ENCODE assay signal across 4 fruit fly cellular contexts in the genomic region with DNA sequence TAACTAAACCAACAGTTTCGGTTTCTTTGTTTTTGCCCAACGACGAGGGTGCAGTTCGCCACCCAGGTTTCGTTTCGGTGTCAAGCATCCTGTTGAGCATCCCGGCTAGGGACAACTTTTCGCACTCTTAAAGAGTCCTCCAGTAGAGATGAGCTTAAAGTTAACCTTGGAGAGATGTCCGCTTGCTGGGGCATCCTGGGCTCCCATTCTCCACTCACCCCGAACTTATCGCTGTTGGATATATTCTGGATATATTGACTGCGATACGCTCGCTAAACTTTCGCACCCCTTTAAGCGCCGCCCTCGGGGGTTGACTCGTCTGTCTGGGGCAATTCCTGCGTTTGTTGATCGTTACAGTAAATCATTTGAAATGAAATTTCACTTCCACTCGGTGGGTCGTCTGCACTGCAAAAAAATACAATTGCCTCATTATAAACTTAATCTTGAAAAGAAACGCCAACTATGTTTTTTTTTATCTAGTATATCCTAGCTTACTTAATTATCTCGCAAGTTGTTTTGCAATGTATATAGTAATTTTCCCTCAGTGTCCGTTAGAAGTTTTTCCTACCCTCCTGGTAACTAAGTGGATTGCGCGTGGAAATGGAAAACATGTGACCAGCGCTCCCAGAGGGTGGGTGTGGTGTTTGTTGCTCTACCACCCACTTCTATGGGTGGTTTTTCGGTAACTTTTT.
A peak's percentile ranks its signal among the peaks of the same experiment; 100 is the strongest.
TF ChIP-seq lines count a peak whose summit lies in the region.

No protein-coding gene starts in this region.

- peak; percentile 22 for TF ChIP-seq CTCF in whole organism, embryonic (GFP tag; optimal IDR thresholded peaks at IDR 0.05; lab: Kevin White, UChicago)

TF ChIP-seq in whole organism, embryonic, 481 proteins besides CTCF, POLR2A, EP300 and RAD21 (continues in another document):
- TF ChIP-seq CG4282 (GFP tag; optimal IDR thresholded peaks at IDR 0.05; lab: Kevin White, UChicago) = peak; percentile 26
- TF ChIP-seq Xbp1 (GFP tag; optimal IDR thresholded peaks at IDR 0.05; lab: Kevin White, UChicago) = peak; percentile 84
- no peak; the same call in 2 of the 3 replicates for TF ChIP-seq C15 (GFP tag; IDR thresholded peaks at IDR 0.05; lab: Robert Waterston, UW)
- TF ChIP-seq jing (GFP tag; optimal IDR thresholded peaks at IDR 0.05; lab: Kevin White, UChicago) = peak; percentile 44
- TF ChIP-seq CG14860 (GFP tag; IDR thresholded peaks at IDR 0.05; lab: Robert Waterston, UW; ENCODE audit: partially characterized antibody) = no peak
- peak; percentile 73 for TF ChIP-seq Lim3 (GFP tag; IDR thresholded peaks at IDR 0.05; lab: Robert Waterston, UW)
- peak; percentile 74; the same call in 2 of the 3 replicates for TF ChIP-seq ken (GFP tag; IDR thresholded peaks at IDR 0.05; lab: Robert Waterston, UW)
- TF ChIP-seq CG6854 (GFP tag; optimal IDR thresholded peaks at IDR 0.05; lab: Kevin White, UChicago) = peak; percentile 61
- TF ChIP-seq chif (GFP tag; optimal IDR thresholded peaks at IDR 0.05; lab: Kevin White, UChicago) = peak; percentile 71 to 79
- peak; percentile 70 for TF ChIP-seq CG17829 (tag; optimal IDR thresholded peaks at IDR 0.05; lab: Kevin White, UChicago)
- TF ChIP-seq gcm2 (GFP tag; optimal IDR thresholded peaks at IDR 0.05; lab: Kevin White, UChicago) = peak; percentile 56
- peak; percentile 76 for TF ChIP-seq CG6272 (GFP tag; IDR thresholded peaks at IDR 0.05; lab: Robert Waterston, UW)
- TF ChIP-seq D (optimal IDR thresholded peaks at IDR 0.05; lab: Kevin White, UChicago) = no peak
- TF ChIP-seq D (GFP tag; optimal IDR thresholded peaks at IDR 0.05; lab: Kevin White, UChicago) = peak; percentile 71
- TF ChIP-seq CG9609 (GFP tag; optimal IDR thresholded peaks at IDR 0.05; lab: Kevin White, UChicago) = peak; percentile 73
- TF ChIP-seq HmgZ (tag; optimal IDR thresholded peaks at IDR 0.05; lab: Kevin White, UChicago) = peak; percentile 76
- TF ChIP-seq CG16813 (GFP tag; IDR thresholded peaks at IDR 0.05; lab: Robert Waterston, UW; ENCODE audit: partially characterized antibody) = no peak
- peak; percentile 13; the same call in 1 of the 2 replicates for TF ChIP-seq Adf1 (GFP tag; IDR thresholded peaks at IDR 0.05; lab: Robert Waterston, UW)
- peak; percentile 55 for TF ChIP-seq CG7745 (tag; optimal IDR thresholded peaks at IDR 0.05; lab: Kevin White, UChicago)

TF ChIP-seq in whole organism, prepupa, 60 proteins besides CTCF, POLR2A, EP300 and RAD21 (continues in another document):
- TF ChIP-seq lz (GFP tag; optimal IDR thresholded peaks at IDR 0.05; lab: Kevin White, UChicago) (peak; percentile 50), Eip75B (GFP tag; optimal IDR thresholded peaks at IDR 0.05; lab: Kevin White, UChicago) (peak; percentile 29), fd59A (GFP tag; optimal IDR thresholded peaks at IDR 0.05; lab: Kevin White, UChicago) (no peak), Blimp-1 (GFP tag; optimal IDR thresholded peaks at IDR 0.05; lab: Kevin White, UChicago) (no peak), Sox15 (GFP tag; optimal IDR thresholded peaks at IDR 0.05; lab: Kevin White, UChicago) (no peak), Eip93F (GFP tag; optimal IDR thresholded peaks at IDR 0.05; lab: Kevin White, UChicago) (no peak), vri (GFP tag; optimal IDR thresholded peaks at IDR 0.05; lab: Kevin White, UChicago) (no peak), achi (GFP tag; optimal IDR thresholded peaks at IDR 0.05; lab: Kevin White, UChicago) (peak; percentile 44), Eip78C (GFP tag; lab: Kevin White, UChicago) (peak; percentile 73), Gug (GFP tag; IDR thresholded peaks at IDR 0.05; lab: Robert Waterston, UW) (no peak), cyc (GFP tag; optimal IDR thresholded peaks at IDR 0.05; lab: Kevin White, UChicago) (peak; percentile 3), CG8119 (GFP tag; IDR thresholded peaks at IDR 0.05; lab: Robert Waterston, UW) (no peak), CG6808 (GFP tag; optimal IDR thresholded peaks at IDR 0.05; lab: Kevin White, UChicago) (no peak), CG11762 (GFP tag; optimal IDR thresholded peaks at IDR 0.05; lab: Kevin White, UChicago; ENCODE audit: insufficient read depth) (no peak), CG34406 (GFP tag; optimal IDR thresholded peaks at IDR 0.05; lab: Kevin White, UChicago) (peak; percentile 13), CG32006 (GFP tag; optimal IDR thresholded peaks at IDR 0.05; lab: Kevin White, UChicago) (peak; percentile 26), net (GFP tag; optimal IDR thresholded peaks at IDR 0.05; lab: Kevin White, UChicago) (no peak), OdsH (GFP tag; optimal IDR thresholded peaks at IDR 0.05; lab: Kevin White, UChicago) (peak; percentile 45), CG15336 (GFP tag; IDR thresholded peaks at IDR 0.05; lab: Robert Waterston, UW) (0 out of 2 replicates have a peak, but pooled peaks have one; percentile 25), CG10631 (GFP tag; optimal IDR thresholded peaks at IDR 0.05; lab: Kevin White, UChicago) (peak; percentile 30), Ets21C (GFP tag; optimal IDR thresholded peaks at IDR 0.05; lab: Kevin White, UChicago) (peak; percentile 3), CG7368 (GFP tag; optimal IDR thresholded peaks at IDR 0.05; lab: Kevin White, UChicago) (no peak)

TF ChIP-seq in whole organism, pupa, 21 proteins besides CTCF, POLR2A, EP300 and RAD21:
- TF ChIP-seq fd96Ca (GFP tag; IDR thresholded peaks at IDR 0.05; lab: Robert Waterston, UW) = 0 out of 3 replicates have a peak, but pooled peaks have one; percentile 33
- TF ChIP-seq Ets98B (GFP tag; IDR thresholded peaks at IDR 0.05; lab: Robert Waterston, UW) = 0 out of 2 replicates have a peak, but pooled peaks have one; percentile 23
- 0 out of 2 replicates have a peak, but pooled peaks have one; percentile 8 for TF ChIP-seq CG12605 (GFP tag; IDR thresholded peaks at IDR 0.05; lab: Robert Waterston, UW)
- TF ChIP-seq Snoo (tag; optimal IDR thresholded peaks at IDR 0.05; lab: Kevin White, UChicago) = peak; percentile 17
- no peak for TF ChIP-seq CG34367 (tag; optimal IDR thresholded peaks at IDR 0.05; lab: Kevin White, UChicago)
- peak; percentile 39 for TF ChIP-seq CG8159 (tag; optimal IDR thresholded peaks at IDR 0.05; lab: Kevin White, UChicago)
- peak; percentile 25 for TF ChIP-seq Pif1A (GFP tag; optimal IDR thresholded peaks at IDR 0.05; lab: Kevin White, UChicago)
- peak; percentile 8 for TF ChIP-seq CG15710 (tag; optimal IDR thresholded peaks at IDR 0.05; lab: Kevin White, UChicago)
- TF ChIP-seq gl (tag; optimal IDR thresholded peaks at IDR 0.05; lab: Kevin White, UChicago) = no peak
- TF ChIP-seq CG14655 (GFP tag; optimal IDR thresholded peaks at IDR 0.05; lab: Kevin White, UChicago) = no peak
- TF ChIP-seq CG32121 (GFP tag; IDR thresholded peaks at IDR 0.05; lab: Robert Waterston, UW) = 0 out of 2 replicates have a peak, but pooled peaks have one; percentile 26

TF ChIP-seq in whole organism, wandering third instar larva, 38 proteins besides CTCF, POLR2A, EP300 and RAD21:
- TF ChIP-seq Dfd (GFP tag; optimal IDR thresholded peaks at IDR 0.05; lab: Kevin White, UChicago) (no peak), sv (GFP tag; optimal IDR thresholded peaks at IDR 0.05; lab: Kevin White, UChicago) (peak; percentile 46), jim (GFP tag; optimal IDR thresholded peaks at IDR 0.05; lab: Kevin White, UChicago) (no peak), ey (GFP tag; optimal IDR thresholded peaks at IDR 0.05; lab: Kevin White, UChicago) (peak; percentile 10), CG32264 (GFP tag; optimal IDR thresholded peaks at IDR 0.05; lab: Kevin White, UChicago) (no peak), Hnf4 (GFP tag; optimal IDR thresholded peaks at IDR 0.05; lab: Kevin White, UChicago) (peak; percentile 36), fru (GFP tag; optimal IDR thresholded peaks at IDR 0.05; lab: Kevin White, UChicago) (peak; percentile 68), foxo (GFP tag; optimal IDR thresholded peaks at IDR 0.05; lab: Kevin White, UChicago) (peak in 1 of 2 experiments; percentile 51), psq (GFP tag; optimal IDR thresholded peaks at IDR 0.05; lab: Kevin White, UChicago) (peak; percentile 6), dmrt93B (GFP tag; optimal IDR thresholded peaks at IDR 0.05; lab: Kevin White, UChicago) (peak; percentile 1), brk (GFP tag; optimal IDR thresholded peaks at IDR 0.05; lab: Kevin White, UChicago) (peak; percentile 16), rgr (GFP tag; optimal IDR thresholded peaks at IDR 0.05; lab: Kevin White, UChicago) (peak; percentile 26), h (GFP tag; optimal IDR thresholded peaks at IDR 0.05; lab: Kevin White, UChicago) (peak; percentile 55), HLH106 (tag; optimal IDR thresholded peaks at IDR 0.05; lab: Kevin White, UChicago) (peak; percentile 3), Sp1 (GFP tag; optimal IDR thresholded peaks at IDR 0.05; lab: Kevin White, UChicago) (peak; percentile 44), OdsH (GFP tag; optimal IDR thresholded peaks at IDR 0.05; lab: Kevin White, UChicago) (peak; percentile 45), woc (GFP tag; optimal IDR thresholded peaks at IDR 0.05; lab: Kevin White, UChicago) (peak; percentile 13), br (GFP tag; optimal IDR thresholded peaks at IDR 0.05; lab: Kevin White, UChicago) (peak; percentile 35), Vsx2 (GFP tag; optimal IDR thresholded peaks at IDR 0.05; lab: Kevin White, UChicago; ENCODE audit: partially characterized antibody) (no peak)

Comparison
In these comparisons a context has a peak if more than half of its experiments do, and no peak if none do; other contexts are left out.
1. Of the 7 proteins assayed by ChIP-seq in both whole organism, embryonic and whole organism, prepupa: peak only in whole organism, embryonic: Blimp-1, CG16779, CG6854 and Gug; only in whole organism, prepupa: Hr39; in both: Sox102F; in neither: 1.